Worm (Caenorhabditis elegans): ENCODE measurements around the gene aakb-2.

The aakb-2 gene

ce11 chrIII:11251718-11252441 lies 14.9 kb downstream of the aakb-2 start, which contains the start of gene Y47D3A.32:
TSS of gene Y47D3A.32 (plus strand) at chrIII:11252391.
- TF ChIP-seq nfya-1 (tag; optimal IDR thresholded peaks at IDR 0.05; ENCODE audit: insufficient read depth) (no peak), aly-2 (tag; optimal IDR thresholded peaks at IDR 0.05) (no peak), pqm-1 (tag; optimal IDR thresholded peaks at IDR 0.05) (no peak), ceh-82 (tag; optimal IDR thresholded peaks at IDR 0.05) (no peak), lin-39 (tag; optimal IDR thresholded peaks at IDR 0.05) (no peak)

ce11 chrIII:11255072-11255471 lies 18.1 kb downstream of the aakb-2 start:
- TF ChIP-seq nhr-23 (tag; optimal IDR thresholded peaks at IDR 0.05): peak; percentile 12
- TF ChIP-seq tbx-2 (tag; optimal IDR thresholded peaks at IDR 0.05): no peak
- no peak for TF ChIP-seq snpc-4 (tag; optimal IDR thresholded peaks at IDR 0.05)
- TF ChIP-seq pha-4 (tag; optimal IDR thresholded peaks at IDR 0.05): no peak

ce11 chrIII:11262089-11262488 lies 25.1 kb downstream of the aakb-2 start:
- TF ChIP-seq elt-1 (tag; optimal IDR thresholded peaks at IDR 0.05): peak; percentile 0
- TF ChIP-seq ceh-16 (tag; optimal IDR thresholded peaks at IDR 0.05): no peak
- no peak for TF ChIP-seq tbx-2 (tag; optimal IDR thresholded peaks at IDR 0.05)
- no peak for TF ChIP-seq ceh-9 (tag; optimal IDR thresholded peaks at IDR 0.05)
- TF ChIP-seq nhr-237 (tag; optimal IDR thresholded peaks at IDR 0.05): no peak
- TF ChIP-seq R02D3.7 (tag; optimal IDR thresholded peaks at IDR 0.05): no peak
- no peak for TF ChIP-seq mml-1 (tag; optimal IDR thresholded peaks at IDR 0.05)
- TF ChIP-seq nhr-25 (tag; optimal IDR thresholded peaks at IDR 0.05): peak; percentile 16
- TF ChIP-seq fos-1 (tag; optimal IDR thresholded peaks at IDR 0.05): no peak

- TF ChIP-seq elt-2 (tag; optimal IDR thresholded peaks at IDR 0.05) (peak; percentile 84), nhr-43 (tag; optimal IDR thresholded peaks at IDR 0.05; ENCODE audit: poor library complexity, severe bottlenecking) (no peak), mdl-1 (tag; optimal IDR thresholded peaks at IDR 0.05) (no peak), elt-3 (tag; optimal IDR thresholded peaks at IDR 0.05) (peak in 1 of 3 experiments; percentile 71), fkh-2 (tag; optimal IDR thresholded peaks at IDR 0.05) (no peak)
Observed at ce11 chrIII:11267372-11267771, 30.4 kb downstream of the aakb-2 start.

ce11 chrIII:11268532-11268931 lies 31.6 kb downstream of the aakb-2 start:
- TF ChIP-seq pha-4 (tag; optimal IDR thresholded peaks at IDR 0.05) (peak; percentile 23), ceh-82 (tag; optimal IDR thresholded peaks at IDR 0.05) (no peak), jun-1 (tag; optimal IDR thresholded peaks at IDR 0.05) (peak; percentile 17), elt-2 (tag; optimal IDR thresholded peaks at IDR 0.05) (peak; percentile 81), nhr-67 (tag; optimal IDR thresholded peaks at IDR 0.05) (no peak)

ce11 chrIII:11269206-11269605 lies 32.3 kb downstream of the aakb-2 start:
- no peak for TF ChIP-seq nhr-11 (tag; optimal IDR thresholded peaks at IDR 0.05)
- TF ChIP-seq pqm-1 (tag; optimal IDR thresholded peaks at IDR 0.05): peak; percentile 52
- TF ChIP-seq nhr-43 (tag; optimal IDR thresholded peaks at IDR 0.05; ENCODE audit: poor library complexity, severe bottlenecking): no peak
- no peak for TF ChIP-seq nhr-28 (tag; optimal IDR thresholded peaks at IDR 0.05)
- no peak for TF ChIP-seq unc-62 (GFP tag; optimal IDR thresholded peaks at IDR 0.05)
- TF ChIP-seq elt-1 (tag; optimal IDR thresholded peaks at IDR 0.05): no peak
- no peak for TF ChIP-seq zag-1 (tag; optimal IDR thresholded peaks at IDR 0.05)
- TF ChIP-seq R02D3.7 (tag; optimal IDR thresholded peaks at IDR 0.05): no peak
- TF ChIP-seq unc-39 (tag; optimal IDR thresholded peaks at IDR 0.05): no peak
- no peak for TF ChIP-seq fos-1 (tag; optimal IDR thresholded peaks at IDR 0.05)
- TF ChIP-seq egl-27 (tag; optimal IDR thresholded peaks at IDR 0.05): no peak
- no peak for TF ChIP-seq tbx-2 (tag; optimal IDR thresholded peaks at IDR 0.05)
- TF ChIP-seq lsy-12 (tag; optimal IDR thresholded peaks at IDR 0.05): no peak
- no peak for TF ChIP-seq skn-1 (tag; optimal IDR thresholded peaks at IDR 0.05)
- no peak for TF ChIP-seq nhr-237 (tag; optimal IDR thresholded peaks at IDR 0.05)
- TF ChIP-seq fkh-2 (tag; optimal IDR thresholded peaks at IDR 0.05): no peak
- peak; percentile 5 for TF ChIP-seq jun-1 (tag; optimal IDR thresholded peaks at IDR 0.05)
- TF ChIP-seq ZK546.5 (tag; optimal IDR thresholded peaks at IDR 0.05): no peak
- TF ChIP-seq nhr-76 (tag; optimal IDR thresholded peaks at IDR 0.05): no peak
- no peak for TF ChIP-seq ama-1 (optimal IDR thresholded peaks at IDR 0.05)
- peak; percentile 38 for TF ChIP-seq elt-2 (tag; optimal IDR thresholded peaks at IDR 0.05)
- TF ChIP-seq daf-12 (tag; optimal IDR thresholded peaks at IDR 0.05): no peak
- no peak for TF ChIP-seq nhr-77 (tag; optimal IDR thresholded peaks at IDR 0.05)
- TF ChIP-seq ceh-82 (tag; optimal IDR thresholded peaks at IDR 0.05): no peak
